Worm (Caenorhabditis elegans) whole organism, mixed stage, embryonic: ENCODE measurements around the gene F23F1.10.
A peak's percentile ranks its signal among the peaks of the same experiment; 100 is the strongest.

ENCODE experiments used
- bed-3 ChIP-seq: fragments of 200-800 bp; sonication (Bioruptor generic); optimal IDR thresholded peaks from 3 replicates; lab custom pipeline; 2018; ENCODE audit warnings: mild to moderate bottlenecking, missing genetic modification characterization, moderate library complexity, missing compliant biosample characterization
- blmp-1 ChIP-seq: fragments of 150-350 bp; optimal IDR thresholded peaks from 2 replicates; lab custom pipeline; 2014; ENCODE audit warnings: missing biosample characterization, missing genetic modification characterization
- ceh-39 ChIP-seq: fragments of 150-350 bp; optimal IDR thresholded peaks from 2 replicates; lab custom pipeline; 2014; ENCODE audit warnings: missing biosample characterization, missing genetic modification characterization
- ceh-83 ChIP-seq: fragments of 200-800 bp; sonication (Bioruptor generic); optimal IDR thresholded peaks from 2 replicates; lab custom pipeline; 2018; ENCODE audit warnings: mild to moderate bottlenecking, missing genetic modification characterization, missing compliant biosample characterization
- ces-1 ChIP-seq: fragments of 150-350 bp; optimal IDR thresholded peaks from 2 replicates; lab custom pipeline; 2014; ENCODE audit warnings: missing biosample characterization, missing genetic modification reagents, missing genetic modification characterization
- cnd-1 ChIP-seq: fragments of 200-800 bp; sonication (Bioruptor generic); optimal IDR thresholded peaks from 2 replicates; lab custom pipeline; 2018; ENCODE audit warnings: mild to moderate bottlenecking, missing genetic modification characterization, missing compliant biosample characterization
- elt-1 ChIP-seq: sonication (generic microtip); optimal IDR thresholded peaks from 2 replicates; lab custom pipeline; 2017; ENCODE audit warnings: missing genetic modification characterization, mild to moderate bottlenecking, missing compliant biosample characterization, antibody characterized with exemption, moderate library complexity, borderline replicate concordance; ENCODE audit not compliant: insufficient read depth
- elt-3 ChIP-seq: fragments of 150-350 bp; optimal IDR thresholded peaks from 2 replicates; lab custom pipeline; 2014; ENCODE audit warnings: missing biosample characterization, missing genetic modification characterization
- ham-2 ChIP-seq: fragments of 200-800 bp; sonication (Bioruptor generic); optimal IDR thresholded peaks from 2 replicates; lab custom pipeline; 2018; ENCODE audit warnings: mild to moderate bottlenecking, missing genetic modification characterization, missing compliant biosample characterization
- hlh-1 ChIP-seq: fragments of 150-350 bp; optimal IDR thresholded peaks from 2 replicates; lab custom pipeline; 2014; ENCODE audit warnings: missing biosample characterization, missing genetic modification reagents, missing genetic modification characterization
- lin-13 ChIP-seq: fragments of 150-350 bp; optimal IDR thresholded peaks from 2 replicates; lab custom pipeline; 2014; ENCODE audit warnings: missing biosample characterization, missing genetic modification characterization
- lin-32 ChIP-seq: fragments of 200-800 bp; sonication (Bioruptor generic); optimal IDR thresholded peaks from 2 replicates; lab custom pipeline; 2018; ENCODE audit warnings: mild to moderate bottlenecking, missing genetic modification characterization, missing compliant biosample characterization
- lsy-2 ChIP-seq: fragments of 150-350 bp; optimal IDR thresholded peaks from 2 replicates; lab custom pipeline; 2014; ENCODE audit warnings: missing biosample characterization, missing genetic modification characterization
- mab-5 ChIP-seq: fragments of 150-350 bp; optimal IDR thresholded peaks from 2 replicates; lab custom pipeline; 2014; ENCODE audit warnings: missing biosample characterization, missing genetic modification characterization
- mep-1 ChIP-seq: fragments of 150-350 bp; optimal IDR thresholded peaks from 2 replicates; lab custom pipeline; 2017; ENCODE audit warnings: missing biosample characterization, missing genetic modification reagents, missing genetic modification characterization, inconsistent platforms
- mls-2 ChIP-seq: sonication (generic microtip); optimal IDR thresholded peaks from 2 replicates; lab custom pipeline; 2016; ENCODE audit warnings: mild to moderate bottlenecking, missing genetic modification characterization, moderate library complexity, missing compliant biosample characterization
- nhr-12 ChIP-seq: fragments of 150-350 bp; optimal IDR thresholded peaks from 2 replicates; lab custom pipeline; 2014; ENCODE audit warnings: missing biosample characterization, missing genetic modification characterization
- nhr-2 ChIP-seq: fragments of 150-350 bp; optimal IDR thresholded peaks from 2 replicates; lab custom pipeline; 2014; ENCODE audit warnings: missing biosample characterization, missing genetic modification characterization
- nhr-237 ChIP-seq: fragments of 150-350 bp; optimal IDR thresholded peaks from 2 replicates; lab custom pipeline; 2014; ENCODE audit warnings: missing biosample characterization, missing genetic modification characterization
- nhr-28 ChIP-seq: fragments of 150-350 bp; optimal IDR thresholded peaks from 2 replicates; lab custom pipeline; 2014; ENCODE audit warnings: missing biosample characterization, missing genetic modification characterization
- nhr-76 ChIP-seq: sonication (generic microtip); optimal IDR thresholded peaks from 2 replicates; lab custom pipeline; 2017; ENCODE audit warnings: missing biosample characterization, missing genetic modification characterization
- pha-4 ChIP-seq: fragments of 150-350 bp; optimal IDR thresholded peaks from 2 replicates; lab custom pipeline; 2018; ENCODE audit warnings: missing biosample characterization, missing genetic modification reagents, missing genetic modification characterization
- snpc-4 ChIP-seq: fragments of 150-350 bp; optimal IDR thresholded peaks from 2 replicates; lab custom pipeline; 2014; ENCODE audit warnings: missing biosample characterization, missing genetic modification characterization
- sptf-1 ChIP-seq: sonication (generic microtip); optimal IDR thresholded peaks from 2 replicates; lab custom pipeline; 2017; ENCODE audit warnings: mild to moderate bottlenecking, missing genetic modification characterization, moderate library complexity, missing compliant biosample characterization
- tbx-8 ChIP-seq: fragments of 200-800 bp; sonication (Bioruptor generic); optimal IDR thresholded peaks from 2 replicates; lab custom pipeline; 2018; ENCODE audit warnings: mild to moderate bottlenecking, missing genetic modification characterization, moderate library complexity, missing compliant biosample characterization
- unc-39 ChIP-seq: fragments of 150-350 bp; optimal IDR thresholded peaks from 2 replicates; lab custom pipeline; 2014; ENCODE audit warnings: missing biosample characterization, missing genetic modification characterization
- unc-62 ChIP-seq: fragments of 150-350 bp; optimal IDR thresholded peaks from 2 replicates; lab custom pipeline; 2014; ENCODE audit warnings: missing biosample characterization, missing genetic modification reagents, missing genetic modification characterization
- zip-8 ChIP-seq: fragments of 150-350 bp; optimal IDR thresholded peaks from 2 replicates; lab custom pipeline; 2014; ENCODE audit warnings: missing biosample characterization, missing genetic modification characterization
- ztf-11 ChIP-seq: fragments of 150-350 bp; optimal IDR thresholded peaks from 2 replicates; lab custom pipeline; 2014; ENCODE audit warnings: missing biosample characterization, missing genetic modification characterization

The F23F1.10 gene

DNA sequence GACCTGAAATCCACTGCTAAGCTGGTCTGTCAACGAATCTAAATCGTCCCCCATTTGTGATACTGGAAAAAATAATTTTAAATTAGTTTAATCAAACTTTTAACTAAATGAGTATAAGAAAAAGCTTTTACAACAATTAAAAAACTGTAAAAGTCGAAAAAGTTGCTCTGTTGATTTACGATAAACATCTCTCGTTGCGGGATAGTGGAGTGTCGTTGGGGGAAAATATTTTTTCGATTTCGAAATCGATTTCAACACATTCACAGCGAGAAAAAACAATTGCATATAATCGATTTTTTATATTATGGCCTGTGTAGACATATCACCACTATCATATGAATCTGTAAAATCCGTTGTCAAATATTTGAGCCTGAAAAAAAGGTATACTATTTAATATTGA lies 10.3 kb downstream of the F23F1.10 start, which contains the start of the genes F23F1.5 and fbxc-54:
F23F1.5 (minus strand) TSS at position 64 of the 400 bp plus-strand sequence.
fbxc-54 (plus strand) TSS at position 199 of the 400 bp plus-strand sequence.
- TF ChIP-seq cnd-1 (tag; lab: Kevin White, UChicago) (no peak), ztf-11 (tag; lab: Kevin White, UChicago) (no peak), blmp-1 (no peak), ceh-83 (GFP tag; lab: Kevin White, UChicago) (no peak), ham-2 (GFP tag; lab: Kevin White, UChicago) (no peak), elt-3 (tag; lab: Kevin White, UChicago) (no peak), nhr-76 (tag; lab: Kevin White, UChicago) (no peak), nhr-12 (no peak), mep-1 (tag; lab: Kevin White, UChicago) (no peak)
- TF ChIP-seq, all 35 proteins: peak for 0

DNA sequence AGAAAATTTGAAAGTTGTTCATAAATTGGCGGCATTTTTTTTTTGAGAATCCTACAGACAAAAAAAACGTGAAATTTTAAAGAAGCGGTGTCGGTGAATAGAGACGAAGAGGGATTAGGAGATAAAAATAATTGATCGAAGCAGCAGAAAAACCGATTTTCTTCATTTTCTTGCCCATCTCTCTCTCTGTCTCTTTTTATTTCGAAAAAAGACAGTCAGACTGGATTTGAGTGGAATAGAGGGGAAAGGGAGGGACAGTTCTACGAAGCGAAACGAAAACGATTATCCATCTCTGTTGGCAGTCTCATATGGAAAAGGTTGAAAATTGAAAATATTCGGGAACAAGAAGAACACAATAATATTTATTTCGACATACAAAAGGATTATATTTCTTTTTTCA lies 12.2 kb downstream of the F23F1.10 start:
- TF ChIP-seq cnd-1 (tag; lab: Kevin White, UChicago) (no peak), mls-2 (tag; lab: Kevin White, UChicago) (no peak), ceh-39 (tag; lab: Kevin White, UChicago) (no peak), mab-5 (tag; lab: Kevin White, UChicago) (no peak), nhr-12 (no peak), snpc-4 (tag; lab: Kevin White, UChicago) (no peak), lsy-2 (tag; lab: Kevin White, UChicago) (no peak), nhr-28 (tag; lab: Kevin White, UChicago) (no peak), ceh-83 (GFP tag; lab: Kevin White, UChicago) (no peak), ztf-11 (tag; lab: Kevin White, UChicago) (no peak), lin-13 (tag; lab: Kevin White, UChicago) (no peak), zip-8 (tag; lab: Kevin White, UChicago) (no peak), nhr-237 (tag; lab: Kevin White, UChicago) (no peak), nhr-2 (no peak)

DNA sequence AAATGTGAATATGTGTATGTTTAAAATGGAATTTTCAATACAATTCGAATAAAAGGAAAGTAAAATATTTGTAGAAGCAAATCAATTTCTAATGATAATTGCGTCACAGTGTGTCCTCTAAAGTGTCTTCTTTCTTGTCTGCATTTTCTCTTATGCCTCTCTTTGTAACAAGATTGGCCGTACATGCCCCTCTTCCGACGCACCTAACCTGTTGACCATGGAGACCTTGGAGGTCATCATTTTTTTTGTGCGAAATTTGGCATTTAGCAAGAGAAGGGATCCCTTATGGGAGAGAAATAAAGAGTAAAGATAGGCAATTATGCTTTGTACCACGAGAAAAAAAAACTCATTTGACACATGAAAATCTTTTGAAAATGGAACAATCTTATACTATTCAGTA lies 13.5 kb downstream of the F23F1.10 start, which contains the start of gene F23F1.4:
F23F1.4 (minus strand) TSS at position 141 of the 400 bp plus-strand sequence.
- TF ChIP-seq zip-8 (tag; lab: Kevin White, UChicago): peak; percentile 32
- TF ChIP-seq ztf-11 (tag; lab: Kevin White, UChicago): no peak
- peak; percentile 95 for TF ChIP-seq nhr-2

DNA sequence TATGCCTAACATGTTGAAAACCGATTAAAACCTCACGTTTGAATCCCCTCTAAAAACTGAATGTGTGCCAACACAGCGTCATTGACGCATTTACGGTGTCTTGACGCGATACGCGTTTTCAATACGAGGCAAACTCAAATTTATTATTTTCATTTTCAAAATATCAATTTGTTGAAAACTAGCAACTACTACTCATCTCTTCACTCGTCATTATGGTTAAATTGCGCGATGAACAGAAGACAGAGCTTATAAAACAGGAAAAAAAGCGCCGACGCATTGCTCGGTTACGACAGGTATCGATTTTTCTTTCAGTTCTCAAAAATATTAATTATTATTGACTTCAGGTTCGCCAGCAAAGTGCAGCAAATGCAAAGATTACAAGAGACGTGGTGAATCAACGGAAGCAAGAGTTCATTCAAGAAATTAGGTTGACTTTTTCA lies 17.2 kb downstream of the F23F1.10 start, which contains the start of gene enee-1:
enee-1 (plus strand) TSS at position 108 of the 440 bp plus-strand sequence.
- TF ChIP-seq blmp-1 (no peak), lin-13 (tag; lab: Kevin White, UChicago) (peak; percentile 77), lsy-2 (tag; lab: Kevin White, UChicago) (peak; percentile 53), nhr-237 (tag; lab: Kevin White, UChicago) (peak; percentile 59), ces-1 (GFP tag; lab: Kevin White, UChicago) (peak; percentile 62), cnd-1 (tag; lab: Kevin White, UChicago) (no peak), ztf-11 (tag; lab: Kevin White, UChicago) (peak; percentile 32), tbx-8 (GFP tag; lab: Kevin White, UChicago) (no peak), unc-62 (GFP tag; lab: Kevin White, UChicago) (peak; percentile 32), pha-4 (tag; lab: Kevin White, UChicago) (peak; percentile 65), mep-1 (tag; lab: Kevin White, UChicago) (peak; percentile 50), ceh-39 (tag; lab: Kevin White, UChicago) (peak; percentile 20)

DNA sequence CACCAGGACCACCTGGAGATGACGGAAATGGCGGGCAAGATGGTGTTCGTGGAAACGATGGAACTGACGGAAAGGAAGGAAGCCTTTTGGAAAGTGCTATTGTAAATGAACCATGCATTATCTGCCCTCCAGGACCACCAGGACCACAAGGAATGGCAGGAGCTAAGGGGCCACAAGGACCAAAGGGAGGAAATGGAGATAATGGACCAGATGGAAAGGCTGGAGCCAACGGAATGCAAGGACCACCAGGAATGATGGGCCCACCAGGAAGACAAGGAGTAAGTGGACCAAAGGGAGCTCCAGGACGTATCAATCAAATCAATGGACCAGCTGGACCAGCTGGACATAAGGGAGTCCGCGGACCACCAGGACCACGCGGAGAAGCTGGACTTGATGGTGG lies 18.0 kb downstream of the F23F1.10 start:
- TF ChIP-seq unc-39 (tag; lab: Kevin White, UChicago) (no peak), bed-3 (GFP tag; lab: Kevin White, UChicago) (no peak), pha-4 (tag; lab: Kevin White, UChicago) (no peak), lsy-2 (tag; lab: Kevin White, UChicago) (no peak), lin-32 (GFP tag; lab: Kevin White, UChicago) (no peak), sptf-1 (tag; lab: Kevin White, UChicago) (no peak), ztf-11 (tag; lab: Kevin White, UChicago) (no peak), blmp-1 (no peak), nhr-28 (tag; lab: Kevin White, UChicago) (no peak), elt-1 (tag; lab: Kevin White, UChicago) (no peak), cnd-1 (tag; lab: Kevin White, UChicago) (no peak), mls-2 (tag; lab: Kevin White, UChicago) (no peak), snpc-4 (tag; lab: Kevin White, UChicago) (no peak), hlh-1 (tag; lab: Kevin White, UChicago) (no peak), ceh-39 (tag; lab: Kevin White, UChicago) (no peak), unc-62 (GFP tag; lab: Kevin White, UChicago) (no peak), ceh-83 (GFP tag; lab: Kevin White, UChicago) (no peak)
